Worm (Caenorhabditis elegans) whole organism, L2 larva: ENCODE results near the gene slc-5A12.

Source experiments
- C34F6.9 ChIP-seq: fragments of 150-350 bp; optimal IDR thresholded peaks from 2 replicates; lab custom pipeline; 2014; ENCODE audit warnings: missing biosample characterization, missing genetic modification characterization
- F13H6.1 ChIP-seq: sonication (generic microtip); optimal IDR thresholded peaks from 2 replicates; lab custom pipeline; 2016; ENCODE audit warnings: missing genetic modification characterization, missing compliant biosample characterization
- R02D3.7 ChIP-seq: fragments of 150-350 bp; optimal IDR thresholded peaks from 2 replicates; lab custom pipeline; 2014; ENCODE audit warnings: missing biosample characterization, missing genetic modification characterization
- Y55F3AM.14 ChIP-seq: fragments of 200-800 bp; sonication (Bioruptor generic); optimal IDR thresholded peaks from 2 replicates; lab custom pipeline; 2018; ENCODE audit warnings: mild to moderate bottlenecking, missing genetic modification characterization, missing compliant biosample characterization
- ZK546.5 ChIP-seq: sonication (generic microtip); optimal IDR thresholded peaks from 2 replicates; lab custom pipeline; 2017; ENCODE audit warnings: missing biosample characterization, missing genetic modification characterization
- alr-1 ChIP-seq: fragments of 150-350 bp; optimal IDR thresholded peaks from 2 replicates; lab custom pipeline; 2014; ENCODE audit warnings: missing biosample characterization, missing genetic modification characterization
- aly-2 ChIP-seq: fragments of 150-350 bp; optimal IDR thresholded peaks from 2 replicates; lab custom pipeline; 2014; ENCODE audit warnings: missing biosample characterization, missing genetic modification characterization
- ama-1 ChIP-seq: fragments of 150-350 bp; optimal IDR thresholded peaks from 2 replicates; lab custom pipeline; 2018; ENCODE audit warnings: inconsistent platforms
- blmp-1 ChIP-seq: sonication (generic microtip); optimal IDR thresholded peaks from 2 replicates; lab custom pipeline; 2017; ENCODE audit warnings: missing genetic modification characterization, mild to moderate bottlenecking, missing compliant biosample characterization, antibody characterized with exemption, moderate library complexity; ENCODE audit not compliant: insufficient read depth
- ceh-16 ChIP-seq: fragments of 150-350 bp; optimal IDR thresholded peaks from 2 replicates; lab custom pipeline; 2014; ENCODE audit warnings: missing biosample characterization, missing genetic modification characterization
- ceh-82 ChIP-seq: fragments of 150-350 bp; optimal IDR thresholded peaks from 2 replicates; lab custom pipeline; 2014; ENCODE audit warnings: missing biosample characterization, missing genetic modification characterization
- crh-2 ChIP-seq: sonication (generic microtip); optimal IDR thresholded peaks from 2 replicates; lab custom pipeline; 2017; ENCODE audit warnings: missing biosample characterization, missing genetic modification characterization
- dmd-4 ChIP-seq: sonication (generic microtip); optimal IDR thresholded peaks from 2 replicates; lab custom pipeline; 2017; ENCODE audit warnings: missing biosample characterization, missing genetic modification characterization
- egl-27 ChIP-seq: sonication (generic microtip); optimal IDR thresholded peaks from 3 replicates; lab custom pipeline; 2017; ENCODE audit warnings: missing biosample characterization, missing genetic modification reagents, missing genetic modification characterization
- elt-1 ChIP-seq: fragments of 150-350 bp; optimal IDR thresholded peaks from 2 replicates; lab custom pipeline; 2014; ENCODE audit warnings: missing biosample characterization, missing genetic modification characterization
- elt-3 ChIP-seq: sonication (generic microtip); optimal IDR thresholded peaks from 2 replicates; lab custom pipeline; 2017; ENCODE audit warnings: missing biosample characterization, missing genetic modification characterization
- fos-1 ChIP-seq: fragments of 150-350 bp; optimal IDR thresholded peaks from 2 replicates; lab custom pipeline; 2014; ENCODE audit warnings: missing biosample characterization, missing genetic modification characterization
- gmeb-1 ChIP-seq: fragments of 150-350 bp; optimal IDR thresholded peaks from 2 replicates; lab custom pipeline; 2014; ENCODE audit warnings: missing biosample characterization, missing genetic modification characterization
- lin-11 ChIP-seq: fragments of 150-350 bp; sonication (generic microtip); optimal IDR thresholded peaks from 2 replicates; lab custom pipeline; 2014; ENCODE audit warnings: missing biosample characterization, missing genetic modification characterization, inconsistent platforms, mixed read lengths
- lin-13 ChIP-seq: fragments of 150-350 bp; optimal IDR thresholded peaks from 2 replicates; lab custom pipeline; 2014; ENCODE audit warnings: missing biosample characterization, missing genetic modification reagents, missing genetic modification characterization
- lin-39 ChIP-seq: fragments of 150-350 bp; optimal IDR thresholded peaks from 2 replicates; lab custom pipeline; 2014; ENCODE audit warnings: missing biosample characterization, missing genetic modification reagents, missing genetic modification characterization
- lsy-2 ChIP-seq, 2 experiments: fragments of 150-350 bp in 1 of 2; sonication (generic microtip) in 1 of 2; optimal IDR thresholded peaks; 2 replicates each; lab custom pipeline; 2014 to 2017; ENCODE audit warnings: missing biosample characterization in 2 of 2, missing genetic modification characterization in 2 of 2
- mab-5 ChIP-seq: fragments of 150-350 bp; optimal IDR thresholded peaks from 2 replicates; lab custom pipeline; 2014; ENCODE audit warnings: missing biosample characterization, missing genetic modification characterization
- mbf-1 ChIP-seq: sonication (generic microtip); optimal IDR thresholded peaks from 2 replicates; lab custom pipeline; 2017; ENCODE audit warnings: missing biosample characterization, missing genetic modification characterization
- mdl-1 ChIP-seq, 2 experiments: fragments of 150-350 bp in 1 of 2; sonication (generic microtip) in 1 of 2; optimal IDR thresholded peaks; 2 replicates each; lab custom pipeline; 2017; ENCODE audit warnings: missing biosample characterization in 2 of 2, missing genetic modification characterization in 2 of 2
- nhr-10 ChIP-seq: sonication (generic microtip); optimal IDR thresholded peaks from 2 replicates; lab custom pipeline; 2017; ENCODE audit warnings: missing biosample characterization, missing genetic modification characterization
- nhr-11 ChIP-seq: fragments of 150-350 bp; optimal IDR thresholded peaks from 2 replicates; lab custom pipeline; 2014; ENCODE audit warnings: missing biosample characterization, missing genetic modification characterization
- nhr-12 ChIP-seq: fragments of 150-350 bp; optimal IDR thresholded peaks from 2 replicates; lab custom pipeline; 2014; ENCODE audit warnings: missing biosample characterization, missing genetic modification characterization
- nhr-129 ChIP-seq: fragments of 150-350 bp; optimal IDR thresholded peaks from 2 replicates; lab custom pipeline; 2014; ENCODE audit warnings: missing biosample characterization, missing genetic modification characterization
- nhr-21 ChIP-seq: fragments of 150-350 bp; optimal IDR thresholded peaks from 2 replicates; lab custom pipeline; 2014; ENCODE audit warnings: missing biosample characterization, missing genetic modification characterization
- nhr-23 ChIP-seq: fragments of 150-350 bp; optimal IDR thresholded peaks from 2 replicates; lab custom pipeline; 2014; ENCODE audit warnings: missing biosample characterization, missing genetic modification reagents, missing genetic modification characterization
- nhr-237 ChIP-seq: fragments of 150-350 bp; optimal IDR thresholded peaks from 2 replicates; lab custom pipeline; 2014; ENCODE audit warnings: missing biosample characterization, missing genetic modification characterization
- nhr-25 ChIP-seq: fragments of 150-350 bp; sonication (generic microtip); optimal IDR thresholded peaks from 3 replicates; lab custom pipeline; 2014; ENCODE audit warnings: missing biosample characterization, missing genetic modification characterization
- nhr-6 ChIP-seq: fragments of 150-350 bp; optimal IDR thresholded peaks from 2 replicates; lab custom pipeline; 2014; ENCODE audit warnings: missing biosample characterization, missing genetic modification characterization
- nhr-77 ChIP-seq: fragments of 150-350 bp; optimal IDR thresholded peaks from 2 replicates; lab custom pipeline; 2014; ENCODE audit warnings: missing biosample characterization, missing genetic modification characterization
- peb-1 ChIP-seq: fragments of 150-350 bp; optimal IDR thresholded peaks from 2 replicates; lab custom pipeline; 2014; ENCODE audit warnings: missing biosample characterization, missing genetic modification characterization
- sem-4 ChIP-seq: fragments of 150-350 bp; optimal IDR thresholded peaks from 2 replicates; lab custom pipeline; 2014; ENCODE audit warnings: missing biosample characterization, missing genetic modification reagents, missing genetic modification characterization
- skn-1 ChIP-seq: sonication (generic microtip); optimal IDR thresholded peaks from 2 replicates; lab custom pipeline; 2017; ENCODE audit warnings: missing biosample characterization, missing genetic modification characterization
- sma-3 ChIP-seq: sonication (generic microtip); optimal IDR thresholded peaks from 2 replicates; lab custom pipeline; 2016; ENCODE audit warnings: missing genetic modification reagents, missing genetic modification characterization, missing compliant biosample characterization
- sma-9 ChIP-seq, 2 experiments: fragments of 150-350 bp in 1 of 2; sonication (generic microtip) in 1 of 2; optimal IDR thresholded peaks; 2 replicates each; lab custom pipeline; 2014 to 2016; ENCODE audit warnings: missing genetic modification characterization in 2 of 2, mild to moderate bottlenecking in 1 of 2, missing biosample characterization in 1 of 2, missing compliant biosample characterization in 1 of 2, missing genetic modification reagents in 1 of 2, moderate library complexity in 1 of 2
- snpc-4 ChIP-seq: fragments of 150-350 bp; optimal IDR thresholded peaks from 2 replicates; lab custom pipeline; 2014; ENCODE audit warnings: missing biosample characterization, missing genetic modification characterization
- unc-39 ChIP-seq: fragments of 150-350 bp; optimal IDR thresholded peaks from 2 replicates; lab custom pipeline; 2014; ENCODE audit warnings: missing biosample characterization, missing genetic modification characterization
- unc-55 ChIP-seq: fragments of 150-350 bp; sonication (generic microtip); optimal IDR thresholded peaks from 3 replicates; lab custom pipeline; 2014; ENCODE audit warnings: missing biosample characterization, missing genetic modification reagents, missing genetic modification characterization
- unc-62 ChIP-seq: fragments of 150-350 bp; optimal IDR thresholded peaks from 2 replicates; lab custom pipeline; 2014; ENCODE audit warnings: missing biosample characterization, missing genetic modification reagents, missing genetic modification characterization
- zag-1 ChIP-seq: fragments of 150-350 bp; optimal IDR thresholded peaks from 2 replicates; lab custom pipeline; 2014; ENCODE audit warnings: missing biosample characterization, missing genetic modification characterization
- ztf-1 ChIP-seq: fragments of 200-800 bp; sonication (Bioruptor generic); conservative IDR thresholded peaks from 2 replicates; pipeline ENCODE4 v1.3.6; 2022; ENCODE audit warnings: missing genetic modification characterization, missing compliant biosample characterization
- ztf-11 ChIP-seq: sonication (generic microtip); optimal IDR thresholded peaks from 2 replicates; lab custom pipeline; 2017; ENCODE audit warnings: missing biosample characterization, missing genetic modification characterization
- ztf-4 ChIP-seq: fragments of 150-350 bp; optimal IDR thresholded peaks from 2 replicates; lab custom pipeline; 2014; ENCODE audit warnings: missing biosample characterization, missing genetic modification characterization

Gene slc-5A12

ce11 chrIV:11957074-11957473 lies 19.9 kb downstream of the slc-5A12 start:
- TF ChIP-seq gmeb-1 (tag; lab: Kevin White, UChicago) (no peak), nhr-10 (tag; lab: Kevin White, UChicago) (no peak), nhr-11 (tag; lab: Kevin White, UChicago) (no peak), sem-4 (tag; lab: Kevin White, UChicago) (no peak), lin-11 (no peak), unc-62 (GFP tag; lab: Kevin White, UChicago) (no peak), snpc-4 (tag; lab: Kevin White, UChicago) (no peak), nhr-6 (tag; lab: Kevin White, UChicago) (peak; percentile 17), mdl-1 (tag; optimal IDR thresholded peaks at IDR 0.05; lab: Kevin White, UChicago) (peak in 1 of 2 experiments; percentile 57), fos-1 (tag; lab: Kevin White, UChicago) (no peak), nhr-25 (tag; lab: Kevin White, UChicago) (no peak), mab-5 (tag; lab: Kevin White, UChicago) (no peak), peb-1 (no peak), alr-1 (no peak), nhr-21 (tag; lab: Kevin White, UChicago) (no peak), nhr-129 (peak; percentile 69), unc-55 (GFP tag; lab: Kevin White, UChicago) (no peak), egl-27 (no peak), ceh-16 (no peak), nhr-12 (no peak), skn-1 (tag; lab: Kevin White, UChicago) (no peak), crh-2 (tag; lab: Kevin White, UChicago) (peak; percentile 30), aly-2 (tag; lab: Kevin White, UChicago) (no peak), lin-39 (no peak), ama-1 (lab: Kevin White, UChicago) (no peak), blmp-1 (tag; lab: Kevin White, UChicago) (no peak), Y55F3AM.14 (GFP tag; lab: Kevin White, UChicago) (no peak), ceh-82 (tag; lab: Kevin White, UChicago) (no peak), sma-3 (no peak), lsy-2 (tag; optimal IDR thresholded peaks at IDR 0.05; lab: Kevin White, UChicago) (no peak), ZK546.5 (tag; lab: Kevin White, UChicago) (no peak), elt-1 (no peak), ztf-1 (GFP tag; lab: Robert Waterston, UW) (no peak), sma-9 (GFP tag; optimal IDR thresholded peaks at IDR 0.05; lab: Kevin White, UChicago) (peak; percentile 45), sma-9 (tag; optimal IDR thresholded peaks at IDR 0.05; lab: Kevin White, UChicago) (no peak), C34F6.9 (tag; lab: Kevin White, UChicago) (peak; percentile 24), elt-3 (no peak), R02D3.7 (no peak), lin-13 (no peak), unc-39 (tag; lab: Kevin White, UChicago) (no peak), ztf-11 (tag; lab: Kevin White, UChicago) (no peak), ztf-4 (no peak), zag-1 (tag; lab: Kevin White, UChicago) (no peak), nhr-23 (tag; lab: Kevin White, UChicago) (no peak), nhr-237 (no peak), F13H6.1 (peak; percentile 45), mbf-1 (tag; lab: Kevin White, UChicago) (no peak), nhr-77 (tag; lab: Kevin White, UChicago) (no peak), dmd-4 (tag; lab: Kevin White, UChicago) (no peak)
